Fruit fly (Drosophila melanogaster): Measurements from ENCODE around the gene Sas10.

DNA sequence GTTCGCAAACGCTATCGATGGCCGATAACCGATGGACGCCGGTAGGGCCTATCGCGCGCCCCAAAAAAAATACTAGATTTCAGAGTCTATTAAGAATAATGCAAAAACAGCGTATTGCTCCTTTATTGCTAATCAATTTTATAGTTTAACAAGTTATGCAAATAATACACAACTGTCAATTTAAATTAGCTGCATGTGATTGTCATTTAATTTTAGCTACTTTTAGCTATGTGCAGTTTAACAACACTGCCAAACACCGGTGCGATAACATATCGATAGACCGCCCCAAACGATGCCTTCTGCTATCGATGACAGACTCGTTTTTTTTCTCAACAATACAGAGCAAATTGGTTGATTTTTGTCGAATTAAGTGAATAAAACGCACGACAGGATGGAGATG is 8.2 kb upstream of the Sas10 start, which contains the start of the genes Cdk7 and snf:
- TF ChIP-seq fru (GFP tag; optimal IDR thresholded peaks at IDR 0.05): peak; percentile 49
- TF ChIP-seq HLH106 (tag; optimal IDR thresholded peaks at IDR 0.05): peak; percentile 43
- no peak for TF ChIP-seq jim (GFP tag; optimal IDR thresholded peaks at IDR 0.05)
- no peak for TF ChIP-seq br (GFP tag; optimal IDR thresholded peaks at IDR 0.05)
- TF ChIP-seq Hr78 (GFP tag; optimal IDR thresholded peaks at IDR 0.05): no peak
- no peak for TF ChIP-seq usp (GFP tag; optimal IDR thresholded peaks at IDR 0.05)
- TF ChIP-seq dl (GFP tag; optimal IDR thresholded peaks at IDR 0.05; ENCODE audit: insufficient read depth in 1 of 2, partially characterized antibody in 2 of 2): no peak
- TF ChIP-seq rgr (GFP tag; optimal IDR thresholded peaks at IDR 0.05): peak; percentile 47
